Worm (Caenorhabditis elegans) whole organism, midembryonic: ENCODE results near the gene srh-2.

ENCODE experiments used
- T22C8.4 ChIP-seq: fragments of 200-800 bp; sonication (Bioruptor generic); IDR thresholded peaks from 2 replicates; pipeline ENCODE4 v1.3.6; 2022; ENCODE audit warnings: missing genetic modification characterization, missing compliant biosample characterization
- cog-1 ChIP-seq: sonication (generic microtip); optimal IDR thresholded peaks from 2 replicates; lab custom pipeline; 2016; ENCODE audit warnings: missing genetic modification characterization, missing compliant biosample characterization
- flt-1 ChIP-seq: fragments of 200-800 bp; sonication (Bioruptor generic); IDR thresholded peaks from 2 replicates; pipeline ENCODE4 v1.3.6; 2022; ENCODE audit warnings: missing genetic modification characterization, missing compliant biosample characterization
- klf-2 ChIP-seq: fragments of 200-800 bp; sonication (Bioruptor generic); conservative IDR thresholded peaks from 2 replicates; pipeline ENCODE4 v1.3.6; 2022; ENCODE audit warnings: missing genetic modification reagents, missing genetic modification characterization, missing compliant biosample characterization
- med-1 ChIP-seq: sonication (generic microtip); optimal IDR thresholded peaks from 2 replicates; lab custom pipeline; 2017; ENCODE audit warnings: missing genetic modification characterization, mild to moderate bottlenecking, missing compliant biosample characterization, antibody characterized with exemption, missing genetic modification reagents; ENCODE audit not compliant: insufficient read depth
- ref-1 ChIP-seq: fragments of 200-800 bp; sonication (Bioruptor generic); conservative IDR thresholded peaks from 2 replicates; pipeline ENCODE4 v1.3.6; 2022; ENCODE audit warnings: missing genetic modification reagents, missing genetic modification characterization, missing compliant biosample characterization
- tab-1 ChIP-seq: fragments of 200-800 bp; sonication (Bioruptor generic); IDR thresholded peaks from 2 replicates; pipeline ENCODE4 v1.3.6; 2022; ENCODE audit warnings: missing genetic modification characterization, missing compliant biosample characterization
- ztf-23 ChIP-seq: fragments of 200-800 bp; sonication (Bioruptor generic); IDR thresholded peaks from 2 replicates; pipeline ENCODE4 v1.3.6; 2022; ENCODE audit warnings: missing genetic modification reagents, missing genetic modification characterization, missing compliant biosample characterization
- ztf-29 ChIP-seq: fragments of 200-800 bp; sonication (Bioruptor generic); IDR thresholded peaks from 2 replicates; pipeline ENCODE4 v1.3.6; 2022; ENCODE audit warnings: missing genetic modification reagents, missing genetic modification characterization, missing compliant biosample characterization

- TF ChIP-seq ztf-29 (GFP tag; lab: Robert Waterston, UW) (no peak), med-1 (no peak), cog-1 (tag; lab: Kevin White, UChicago) (no peak), flt-1 (GFP tag; lab: Robert Waterston, UW) (no peak), ztf-23 (GFP tag; lab: Robert Waterston, UW) (no peak), tab-1 (GFP tag; lab: Robert Waterston, UW) (no peak), klf-2 (GFP tag; lab: Robert Waterston, UW) (no peak), T22C8.4 (GFP tag; lab: Robert Waterston, UW) (no peak), ref-1 (no peak)
These were observed 21.2 kb upstream of the srh-2 start, which contains the start of gene srbc-38 for ce11 chrV:706918-707317.
